Fruit fly (Drosophila melanogaster) whole organism, embryonic: ENCODE measurements around the gene mRpL32.
A peak's percentile ranks its signal among the peaks of the same experiment; 100 is the strongest.

ENCODE experiments used
- Ada2b ChIP-seq: fragments of 200-800 bp; sonication (Bioruptor generic); IDR thresholded peaks from 2 replicates; pipeline ENCODE4 v1.3.6; 2022; ENCODE audit warnings: missing biosample characterization, missing genetic modification characterization
- Asciz ChIP-seq: fragments of 200-800 bp; sonication (Bioruptor generic); optimal IDR thresholded peaks from 2 replicates; lab custom pipeline; 2017; ENCODE audit warnings: missing biosample characterization, mild to moderate bottlenecking, missing genetic modification characterization, missing genetic modification reagents
- B-H2 ChIP-seq: fragments of 200-800 bp; sonication (Bioruptor generic); optimal IDR thresholded peaks from 2 replicates; lab custom pipeline; 2018; ENCODE audit warnings: missing biosample characterization, mild to moderate bottlenecking, missing genetic modification characterization
- Blimp-1 ChIP-seq: fragments of 200-800 bp; sonication (Bioruptor generic); optimal IDR thresholded peaks from 3 replicates; lab custom pipeline; 2018; ENCODE audit warnings: missing biosample characterization, missing genetic modification characterization, mild to moderate bottlenecking, moderate library complexity, missing genetic modification reagents
- C15 ChIP-seq: fragments of 200-800 bp; sonication (Bioruptor generic); IDR thresholded peaks from 3 replicates; pipeline ENCODE4 v1.3.6; 2022; ENCODE audit warnings: missing biosample characterization, missing genetic modification characterization
- CG11247 ChIP-seq: fragments of 200-800 bp; sonication (Bioruptor generic); IDR thresholded peaks from 2 replicates; pipeline ENCODE4 v1.3.6; 2022; ENCODE audit warnings: missing biosample characterization, missing genetic modification characterization
- CG11695 ChIP-seq: fragments of 200-800 bp; sonication (Bioruptor generic); IDR thresholded peaks from 3 replicates; pipeline ENCODE4 v1.3.6; 2022; ENCODE audit warnings: missing biosample characterization, missing genetic modification characterization
- CG12071 ChIP-seq: fragments of 200-800 bp; sonication (Bioruptor generic); optimal IDR thresholded peaks from 3 replicates; lab custom pipeline; 2018; ENCODE audit warnings: missing biosample characterization, mild to moderate bottlenecking, missing genetic modification characterization
- CG1647 ChIP-seq: fragments of 200-800 bp; sonication (Bioruptor generic); optimal IDR thresholded peaks from 3 replicates; lab custom pipeline; 2016; ENCODE audit warnings: missing biosample characterization, missing genetic modification characterization
- CG17385 ChIP-seq: fragments of 200-800 bp; sonication (Bioruptor generic); optimal IDR thresholded peaks from 3 replicates; lab custom pipeline; 2018; ENCODE audit warnings: missing biosample characterization, mild to moderate bottlenecking, missing genetic modification characterization
- CG17568 ChIP-seq: fragments of 200-800 bp; sonication (Bioruptor generic); optimal IDR thresholded peaks from 2 replicates; lab custom pipeline; 2018; ENCODE audit warnings: missing biosample characterization, mild to moderate bottlenecking, missing genetic modification characterization, moderate library complexity
- CG17802 ChIP-seq: fragments of 200-800 bp; sonication (Bioruptor generic); optimal IDR thresholded peaks from 2 replicates; lab custom pipeline; 2018; ENCODE audit warnings: missing biosample characterization, mild to moderate bottlenecking, missing genetic modification characterization, moderate library complexity
- CG17912 ChIP-seq: fragments of 200-800 bp; sonication (Bioruptor generic); optimal IDR thresholded peaks from 2 replicates; lab custom pipeline; 2018; ENCODE audit warnings: missing biosample characterization, mild to moderate bottlenecking, missing genetic modification characterization
- CG1792 ChIP-seq: fragments of 200-800 bp; sonication (Bioruptor generic); optimal IDR thresholded peaks from 2 replicates; lab custom pipeline; 2016; ENCODE audit warnings: missing biosample characterization, missing genetic modification characterization
- CG2120 ChIP-seq: fragments of 200-800 bp; sonication (Bioruptor generic); optimal IDR thresholded peaks from 3 replicates; lab custom pipeline; 2016; ENCODE audit warnings: missing biosample characterization, missing genetic modification characterization
- CG2678 ChIP-seq: fragments of 200-800 bp; sonication (Bioruptor generic); optimal IDR thresholded peaks from 3 replicates; lab custom pipeline; 2019; ENCODE audit warnings: missing biosample characterization, mild to moderate bottlenecking, missing genetic modification characterization, moderate library complexity
- CG31365 ChIP-seq: fragments of 200-800 bp; sonication (Bioruptor generic); optimal IDR thresholded peaks from 2 replicates; lab custom pipeline; 2018; ENCODE audit warnings: missing biosample characterization, mild to moderate bottlenecking, missing genetic modification characterization
- CG34376 ChIP-seq: fragments of 200-800 bp; sonication (Bioruptor generic); optimal IDR thresholded peaks from 2 replicates; lab custom pipeline; 2018; ENCODE audit warnings: missing biosample characterization, mild to moderate bottlenecking, missing genetic modification characterization
- CG6854 ChIP-seq: fragments of 200-800 bp; sonication (Bioruptor generic); optimal IDR thresholded peaks from 3 replicates; lab custom pipeline; 2017; ENCODE audit warnings: missing biosample characterization, mild to moderate bottlenecking, missing genetic modification characterization
- CG8478 ChIP-seq: fragments of >200 bp; optimal IDR thresholded peaks from 2 replicates; lab custom pipeline; 2018
- CHES-1-like ChIP-seq: fragments of 200-800 bp; sonication (Bioruptor generic); optimal IDR thresholded peaks from 2 replicates; lab custom pipeline; 2016; ENCODE audit warnings: missing biosample characterization, missing genetic modification characterization
- D19B ChIP-seq: fragments of 200-800 bp; sonication (Bioruptor generic); optimal IDR thresholded peaks from 2 replicates; lab custom pipeline; 2017; ENCODE audit warnings: missing biosample characterization, mild to moderate bottlenecking, missing genetic modification characterization
- Dip3 ChIP-seq: fragments of 200-800 bp; sonication (Bioruptor generic); optimal IDR thresholded peaks from 3 replicates; lab custom pipeline; 2016; ENCODE audit warnings: missing biosample characterization, missing genetic modification characterization
- Dref ChIP-seq: fragments of 200-800 bp; sonication (Bioruptor generic); IDR thresholded peaks from 2 replicates; pipeline ENCODE4 v1.3.6; 2022; ENCODE audit warnings: missing biosample characterization, missing genetic modification characterization
- Ets65A ChIP-seq: fragments of 200-800 bp; sonication (Bioruptor generic); peaks from one replicate; lab custom pipeline; 2016; ENCODE audit warnings: missing biosample characterization, missing genetic modification characterization
- GATAe ChIP-seq: fragments of 200-800 bp; sonication (Bioruptor generic); conservative IDR thresholded peaks from 2 replicates; pipeline ENCODE4 v1.3.6; 2022; ENCODE audit warnings: missing biosample characterization, missing genetic modification characterization
- Hr78 ChIP-seq, 2 experiments: fragments of 200-800 bp in 1 of 2; fragments of >200 bp in 1 of 2; sonication (Bioruptor generic) in 1 of 2; optimal IDR thresholded peaks; 2 replicates each; lab custom pipeline; 2017 to 2019; ENCODE audit warnings: missing biosample characterization in 2 of 2, missing genetic modification characterization in 2 of 2, mild to moderate bottlenecking in 1 of 2, moderate library complexity in 1 of 2
- Med ChIP-seq: fragments of 200-800 bp; sonication (Bioruptor generic); peaks from one replicate; lab custom pipeline; 2016; ENCODE audit warnings: missing biosample characterization, missing genetic modification characterization, mild to moderate bottlenecking, inconsistent platforms, moderate library complexity
- Meics ChIP-seq: fragments of 200-800 bp; sonication (Bioruptor generic); optimal IDR thresholded peaks from 2 replicates; lab custom pipeline; 2017; ENCODE audit warnings: missing biosample characterization, mild to moderate bottlenecking, missing genetic modification characterization
- NfI ChIP-seq: fragments of 200-800 bp; sonication (Bioruptor generic); optimal IDR thresholded peaks from 3 replicates; lab custom pipeline; 2018; ENCODE audit warnings: missing biosample characterization, mild to moderate bottlenecking, missing genetic modification characterization, moderate library complexity
- Pdp1 ChIP-seq, 2 experiments: fragments of 200-800 bp; sonication (Bioruptor generic); optimal IDR thresholded peaks; 3 replicates each; lab custom pipeline; 2016; ENCODE audit warnings: missing biosample characterization in 2 of 2, missing genetic modification characterization in 2 of 2, mild to moderate bottlenecking in 1 of 2, moderate library complexity in 1 of 2
- Sry-β ChIP-seq: fragments of 200-800 bp; sonication (Bioruptor generic); optimal IDR thresholded peaks from 2 replicates; lab custom pipeline; 2018; ENCODE audit warnings: missing biosample characterization, mild to moderate bottlenecking, missing genetic modification characterization, moderate library complexity
- Stat92E ChIP-seq, 3 experiments: fragments of >200 bp in 2 of 3; fragments of 200-800 bp in 1 of 3; sonication (Bioruptor generic) in 1 of 3; optimal IDR thresholded peaks; 2 replicates each; lab custom pipeline; 2017 to 2019; ENCODE audit warnings: missing biosample characterization in 3 of 3, missing genetic modification characterization in 3 of 3, mild to moderate bottlenecking in 1 of 3, moderate library complexity in 1 of 3
- ap ChIP-seq: fragments of 200-800 bp; sonication (Bioruptor generic); IDR thresholded peaks from 2 replicates; pipeline ENCODE4 v1.3.6; 2022; ENCODE audit warnings: missing biosample characterization, missing genetic modification characterization
- corto ChIP-seq: fragments of 200-800 bp; sonication (Bioruptor generic); optimal IDR thresholded peaks from 2 replicates; lab custom pipeline; 2016; ENCODE audit warnings: missing biosample characterization, mild to moderate bottlenecking, missing genetic modification characterization, moderate library complexity
- grn ChIP-seq: fragments of 200-800 bp; sonication (Bioruptor generic); optimal IDR thresholded peaks from 3 replicates; lab custom pipeline; 2017; ENCODE audit warnings: missing biosample characterization, missing genetic modification characterization
- odd ChIP-seq: fragments of 200-800 bp; sonication (Bioruptor generic); optimal IDR thresholded peaks from 2 replicates; lab custom pipeline; 2017; ENCODE audit warnings: missing biosample characterization, mild to moderate bottlenecking, missing genetic modification characterization
- otp ChIP-seq: fragments of 200-800 bp; sonication (Bioruptor generic); IDR thresholded peaks from 3 replicates; pipeline ENCODE4, ENCODE4 v1.3.6; 2022; ENCODE audit warnings: missing biosample characterization, missing genetic modification characterization
- pan ChIP-seq, 4 experiments: fragments of >200 bp in 3 of 4; fragments of 200-800 bp in 1 of 4; sonication (Bioruptor generic) in 1 of 4; optimal IDR thresholded peaks in 3 of 4; IDR thresholded peaks in 1 of 4; 2 replicates each; pipeline versions ENCODE4 v1.3.6 to Lab custom; 2017 to 2022; ENCODE audit warnings: missing biosample characterization in 2 of 4, missing genetic modification characterization in 2 of 4, mixed read lengths in 1 of 4
- sens ChIP-seq: fragments of 200-800 bp; sonication (Bioruptor generic); peaks from one replicate; lab custom pipeline; 2016; ENCODE audit warnings: missing biosample characterization, missing genetic modification characterization
- sim ChIP-seq: fragments of 200-800 bp; sonication (Bioruptor generic); IDR thresholded peaks from 2 replicates; pipeline ENCODE4 v1.3.6; 2022; ENCODE audit warnings: missing biosample characterization, missing genetic modification characterization
- ssp ChIP-seq: fragments of 200-800 bp; sonication (Bioruptor generic); IDR thresholded peaks from 2 replicates; pipeline ENCODE4 v1.3.6; 2022; ENCODE audit warnings: missing biosample characterization, missing genetic modification characterization
- tx ChIP-seq: fragments of 200-800 bp; sonication (Bioruptor generic); optimal IDR thresholded peaks from 2 replicates; lab custom pipeline; 2016; ENCODE audit warnings: missing biosample characterization, missing genetic modification characterization
- vvl ChIP-seq: fragments of 200-800 bp; sonication (Bioruptor generic); IDR thresholded peaks from 2 replicates; pipeline ENCODE4 v1.3.6; 2022; ENCODE audit warnings: missing biosample characterization, missing genetic modification characterization
- wek ChIP-seq: fragments of 200-800 bp; sonication (Bioruptor generic); optimal IDR thresholded peaks from 3 replicates; lab custom pipeline; 2018; ENCODE audit warnings: missing biosample characterization, mild to moderate bottlenecking, missing genetic modification characterization, moderate library complexity
- zen ChIP-seq: fragments of 200-800 bp; sonication (Bioruptor generic); optimal IDR thresholded peaks from 3 replicates; lab custom pipeline; 2018; ENCODE audit warnings: missing biosample characterization, mild to moderate bottlenecking, missing genetic modification characterization, moderate library complexity
- zfh2 ChIP-seq: fragments of 200-800 bp; sonication (Bioruptor generic); optimal IDR thresholded peaks from 2 replicates; lab custom pipeline; 2016; ENCODE audit warnings: missing biosample characterization, missing genetic modification characterization

The mRpL32 gene

dm6 chr3R:31231134-31231533, 21.5 kb upstream of the mRpL32 start (continued):
- TF ChIP-seq ap (GFP tag; lab: Robert Waterston, UW) (no peak), tx (GFP tag; lab: Kevin White, UChicago) (no peak), D19B (GFP tag; lab: Kevin White, UChicago) (no peak), B-H2 (no peak), Ets65A (no peak)
- TF ChIP-seq, all 482 proteins: peak for 8

dm6 chr3R:31232236-31232635, 20.4 kb upstream of the mRpL32 start, which contains the start of gene CG15563:
Gene CG15563 (minus strand): TSS chr3R:31232336.
- no peak for TF ChIP-seq grn
- TF ChIP-seq CG1647 = no peak
- TF ChIP-seq CG17385 (GFP tag; lab: Kevin White, UChicago) = no peak
- no peak for TF ChIP-seq CG31365
- no peak for TF ChIP-seq CG6854 (GFP tag; lab: Kevin White, UChicago)
- TF ChIP-seq corto (GFP tag; lab: Kevin White, UChicago) = no peak
- TF ChIP-seq C15 (GFP tag; lab: Robert Waterston, UW) = no peak
- no peak for TF ChIP-seq CG11695 (GFP tag; lab: Robert Waterston, UW)
- TF ChIP-seq odd = no peak
- TF ChIP-seq Meics (GFP tag; lab: Kevin White, UChicago) = no peak
- TF ChIP-seq NfI (GFP tag; lab: Kevin White, UChicago) = no peak
- no peak for TF ChIP-seq CHES-1-like (GFP tag; lab: Kevin White, UChicago)
- no peak for TF ChIP-seq CG17802 (tag; lab: Kevin White, UChicago)
- TF ChIP-seq Dref (GFP tag; lab: Robert Waterston, UW) = no peak
- no peak for TF ChIP-seq CG1792
- TF ChIP-seq Ada2b (GFP tag; lab: Robert Waterston, UW) = no peak
- no peak for TF ChIP-seq CG34376 (GFP tag; lab: Kevin White, UChicago)
- TF ChIP-seq CG2120 (GFP tag; lab: Kevin White, UChicago) = no peak
- no peak for TF ChIP-seq CG17568
- TF ChIP-seq zen = no peak
- TF ChIP-seq, all 482 proteins: peak for 0

dm6 chr3R:31235262-31235661, 17.4 kb upstream of the mRpL32 start, which contains the start of gene CG15564:
Gene CG15564 (minus strand): TSS chr3R:31235362.
- TF ChIP-seq sens (GFP tag; lab: Kevin White, UChicago) (peak; percentile 34), pan (optimal IDR thresholded peaks at IDR 0.05; lab: Kevin White, UChicago) (no peak), pan (GFP tag; optimal IDR thresholded peaks at IDR 0.05 in 1 of 2, IDR thresholded peaks at IDR 0.05 in 1 of 2) (peak in 1 of 2 experiments; percentile 8), sim (GFP tag; lab: Robert Waterston, UW) (no peak)

dm6 chr3R:31240023-31240422, 12.6 kb upstream of the mRpL32 start:
- TF ChIP-seq CG17912 (GFP tag; lab: Kevin White, UChicago) (peak; percentile 19), GATAe (GFP tag; lab: Robert Waterston, UW) (no peak), CG8478 (lab: Kevin White, UChicago) (no peak), CG11247 (no peak), Pdp1 (GFP tag; optimal IDR thresholded peaks at IDR 0.05; lab: Kevin White, UChicago) (peak in 1 of 2 experiments; percentile 29), Asciz (GFP tag; lab: Kevin White, UChicago) (peak; percentile 27), zfh2 (peak; percentile 3), otp (GFP tag; lab: Robert Waterston, UW) (peak; percentile 14; the same call in 1 of the 3 replicates), Blimp-1 (GFP tag; lab: Kevin White, UChicago) (peak; percentile 67), CG2678 (tag; lab: Kevin White, UChicago) (peak; percentile 16), Dip3 (GFP tag; lab: Kevin White, UChicago) (peak; percentile 4), Hr78 (GFP tag; optimal IDR thresholded peaks at IDR 0.05; lab: Kevin White, UChicago) (peak in 1 of 2 experiments; percentile 76), vvl (GFP tag; lab: Robert Waterston, UW) (0 out of 2 replicates have a peak, but pooled peaks have one; percentile 27), Sry-β (GFP tag; lab: Kevin White, UChicago) (no peak), ssp (GFP tag; lab: Robert Waterston, UW) (no peak), Stat92E (GFP tag; optimal IDR thresholded peaks at IDR 0.05; lab: Kevin White, UChicago) (no peak), wek (GFP tag; lab: Kevin White, UChicago) (peak; percentile 14), Med (GFP tag; lab: Kevin White, UChicago) (peak; percentile 79), CG12071 (GFP tag; lab: Kevin White, UChicago) (peak; percentile 35), CG17385 (GFP tag; lab: Kevin White, UChicago) (no peak)
